Worm (Caenorhabditis elegans): ENCODE data around the gene aakg-2.

ce11 chrX:16872446-16872962, 3.7 kb upstream of the aakg-2 start, which contains the start of gene T20F7.1:
- TF ChIP-seq sptf-1 (tag; optimal IDR thresholded peaks at IDR 0.05) (no peak), unc-39 (tag; optimal IDR thresholded peaks at IDR 0.05) (no peak), nhr-12 (tag; optimal IDR thresholded peaks at IDR 0.05) (no peak), mab-5 (tag; optimal IDR thresholded peaks at IDR 0.05) (no peak), elt-1 (tag; optimal IDR thresholded peaks at IDR 0.05; ENCODE audit: borderline replicate concordance, insufficient read depth) (no peak), ceh-39 (tag; optimal IDR thresholded peaks at IDR 0.05) (no peak), lsy-2 (tag; optimal IDR thresholded peaks at IDR 0.05) (peak; percentile 16), elt-3 (tag; optimal IDR thresholded peaks at IDR 0.05) (no peak), ztf-11 (tag; optimal IDR thresholded peaks at IDR 0.05) (no peak), M03D4.4 (tag; optimal IDR thresholded peaks at IDR 0.05) (no peak), lin-13 (tag; optimal IDR thresholded peaks at IDR 0.05) (peak; percentile 54), cnd-1 (tag; optimal IDR thresholded peaks at IDR 0.05) (peak; percentile 12), ces-1 (GFP tag; optimal IDR thresholded peaks at IDR 0.05) (no peak), nhr-237 (tag; optimal IDR thresholded peaks at IDR 0.05) (no peak)
